Worm (Caenorhabditis elegans) whole organism, L4 larva: ENCODE data around the gene sri-47.
"Not testable (repeated sequence)": the region's sequence is repeated elsewhere in the genome, so short reads cannot be mapped to it uniquely, and the experiment has no call there.

Source experiments
- D1046.2 ChIP-seq: fragments of 200-800 bp; sonication (Bioruptor generic); IDR thresholded peaks from 2 replicates; pipeline ENCODE4 v1.3.6; 2022; ENCODE audit warnings: missing genetic modification characterization, missing compliant biosample characterization
- F37D6.2 ChIP-seq: sonication (generic microtip); optimal IDR thresholded peaks from 2 replicates; lab custom pipeline; 2016; ENCODE audit warnings: mild to moderate bottlenecking, missing genetic modification characterization, missing compliant biosample characterization
- F44E2.7 ChIP-seq: fragments of 200-800 bp; sonication (Bioruptor generic); IDR thresholded peaks from 2 replicates; pipeline ENCODE4 v2.1.2; 2022; ENCODE audit warnings: missing genetic modification characterization, missing compliant biosample characterization
- T20F7.1 ChIP-seq: fragments of 200-800 bp; sonication (Bioruptor generic); optimal IDR thresholded peaks from 2 replicates; lab custom pipeline; 2018; ENCODE audit warnings: mild to moderate bottlenecking, missing genetic modification characterization, missing compliant biosample characterization
- T26A8.4 ChIP-seq: fragments of 200-800 bp; sonication (Bioruptor generic); IDR thresholded peaks from 2 replicates; pipeline ENCODE4 v1.3.6; 2022; ENCODE audit warnings: missing genetic modification characterization, missing compliant biosample characterization
- Y48G9A.11 ChIP-seq: fragments of 200-800 bp; sonication (Bioruptor generic); IDR thresholded peaks from 2 replicates; pipeline ENCODE4 v1.3.6; 2022; ENCODE audit warnings: missing genetic modification reagents, missing genetic modification characterization, missing compliant biosample characterization
- Y75B8A.6 ChIP-seq: fragments of 200-800 bp; sonication (Bioruptor generic); IDR thresholded peaks from 2 replicates; pipeline ENCODE4 v1.3.6; 2022; ENCODE audit warnings: missing genetic modification reagents, missing genetic modification characterization, missing compliant biosample characterization
- ZK337.2 ChIP-seq: fragments of 200-800 bp; sonication (Bioruptor generic); IDR thresholded peaks from 2 replicates; pipeline ENCODE4 v1.3.6; 2022; ENCODE audit warnings: missing genetic modification reagents, missing genetic modification characterization, missing compliant biosample characterization
- aha-1 ChIP-seq: fragments of 150-350 bp; peaks from one replicate; lab custom pipeline; 2014; ENCODE audit warnings: missing biosample characterization, missing genetic modification characterization
- aly-2 ChIP-seq: sonication (generic microtip); optimal IDR thresholded peaks from 2 replicates; lab custom pipeline; 2018; ENCODE audit warnings: missing biosample characterization, missing genetic modification characterization
- ama-1 ChIP-seq: fragments of 150-350 bp; optimal IDR thresholded peaks from 2 replicates; lab custom pipeline; 2014; ENCODE audit warnings: inconsistent platforms, mixed read lengths
- arid-1 ChIP-seq: fragments of 200-800 bp; sonication (Bioruptor generic); conservative IDR thresholded peaks from 2 replicates; pipeline ENCODE4 v1.3.6; 2022; ENCODE audit warnings: missing genetic modification reagents, missing genetic modification characterization, missing compliant biosample characterization
- ceh-28 ChIP-seq: fragments of 150-350 bp; optimal IDR thresholded peaks from 2 replicates; lab custom pipeline; 2014; ENCODE audit warnings: missing biosample characterization, missing genetic modification reagents, missing genetic modification characterization
- ctbp-1 ChIP-seq: fragments of 200-800 bp; sonication (Bioruptor generic); IDR thresholded peaks from 2 replicates; pipeline ENCODE4 v1.3.6; 2022; ENCODE audit warnings: missing genetic modification reagents, missing genetic modification characterization, missing compliant biosample characterization
- daf-8 ChIP-seq: fragments of 200-800 bp; sonication (Bioruptor generic); IDR thresholded peaks from 2 replicates; pipeline ENCODE4 v1.3.6; 2022; ENCODE audit warnings: missing genetic modification characterization, missing compliant biosample characterization
- fkh-10 ChIP-seq: fragments of 150-350 bp; optimal IDR thresholded peaks from 2 replicates; lab custom pipeline; 2014; ENCODE audit warnings: missing biosample characterization, missing genetic modification reagents, missing genetic modification characterization
- hif-1 ChIP-seq, 2 experiments: sonication (generic microtip); optimal IDR thresholded peaks; 2 replicates each; lab custom pipeline; 2016 to 2017; ENCODE audit warnings: missing compliant biosample characterization in 2 of 2, missing genetic modification characterization in 2 of 2, missing genetic modification reagents in 2 of 2, missing genotype in 2 of 2, mild to moderate bottlenecking in 1 of 2
- hlh-11 ChIP-seq: fragments of 200-800 bp; sonication (Bioruptor generic); optimal IDR thresholded peaks from 2 replicates; lab custom pipeline; 2018; ENCODE audit warnings: mild to moderate bottlenecking, missing genetic modification characterization, missing compliant biosample characterization
- hmg-1.1 ChIP-seq: fragments of 200-800 bp; sonication (Bioruptor generic); IDR thresholded peaks from 2 replicates; pipeline ENCODE4 v1.3.6; 2022; ENCODE audit warnings: missing genetic modification reagents, missing genetic modification characterization, missing compliant biosample characterization
- lin-15B ChIP-seq: fragments of 150-350 bp; sonication (generic microtip); optimal IDR thresholded peaks from 3 replicates; lab custom pipeline; 2014; ENCODE audit warnings: missing biosample characterization, missing genetic modification characterization
- lin-38 ChIP-seq: fragments of 200-800 bp; sonication (Bioruptor generic); IDR thresholded peaks from 2 replicates; pipeline ENCODE4 v1.3.6; 2022; ENCODE audit warnings: missing genetic modification reagents, missing genetic modification characterization, missing compliant biosample characterization
- lsy-2 ChIP-seq, 2 experiments: fragments of 150-350 bp in 1 of 2; sonication (generic microtip) in 1 of 2; optimal IDR thresholded peaks; 2 replicates each; lab custom pipeline; 2014 to 2017; ENCODE audit warnings: missing biosample characterization in 2 of 2, missing genetic modification characterization in 2 of 2
- madf-5 ChIP-seq, 2 experiments: fragments of 200-800 bp; sonication (Bioruptor generic); IDR thresholded peaks; 2 replicates each; pipeline ENCODE4 v1.3.6; 2022; ENCODE audit warnings: missing compliant biosample characterization in 2 of 2, missing genetic modification characterization in 2 of 2
- nhr-111 ChIP-seq: fragments of 200-800 bp; sonication (Bioruptor generic); optimal IDR thresholded peaks from 2 replicates; lab custom pipeline; 2018; ENCODE audit warnings: mild to moderate bottlenecking, missing genetic modification characterization, missing compliant biosample characterization
- nhr-237 ChIP-seq: sonication (generic microtip); optimal IDR thresholded peaks from 2 replicates; lab custom pipeline; 2017; ENCODE audit warnings: missing biosample characterization, missing genetic modification characterization
- nhr-42 ChIP-seq: fragments of 200-800 bp; sonication (Bioruptor generic); IDR thresholded peaks from 2 replicates; pipeline ENCODE4 v1.3.6; 2022; ENCODE audit warnings: missing genetic modification characterization, missing compliant biosample characterization
- nhr-6 ChIP-seq: fragments of 150-350 bp; optimal IDR thresholded peaks from 2 replicates; lab custom pipeline; 2014; ENCODE audit warnings: missing biosample characterization, missing genetic modification characterization
- nhr-76 ChIP-seq: fragments of 150-350 bp; optimal IDR thresholded peaks from 2 replicates; lab custom pipeline; 2014; ENCODE audit warnings: missing biosample characterization, missing genetic modification characterization
- nhr-77 ChIP-seq: fragments of 150-350 bp; optimal IDR thresholded peaks from 2 replicates; lab custom pipeline; 2014; ENCODE audit warnings: missing biosample characterization, missing genetic modification characterization
- php-3 ChIP-seq: fragments of 200-800 bp; sonication (Bioruptor generic); IDR thresholded peaks from 2 replicates; pipeline ENCODE4 v1.3.6; 2022; ENCODE audit warnings: missing genetic modification reagents, missing genetic modification characterization, missing compliant biosample characterization
- rbr-2 ChIP-seq: sonication (generic microtip); optimal IDR thresholded peaks from 2 replicates; lab custom pipeline; 2016; ENCODE audit warnings: missing genotype, missing genetic modification characterization, missing compliant biosample characterization
- sdz-12 ChIP-seq: fragments of 200-800 bp; sonication (Bioruptor generic); optimal IDR thresholded peaks from 2 replicates; lab custom pipeline; 2018; ENCODE audit warnings: mild to moderate bottlenecking, missing genetic modification characterization, missing compliant biosample characterization
- set-16 ChIP-seq: fragments of 200-800 bp; sonication (Bioruptor generic); IDR thresholded peaks from 2 replicates; pipeline ENCODE4 v1.3.6; 2022; ENCODE audit warnings: missing genetic modification reagents, missing genetic modification characterization, missing compliant biosample characterization
- snpc-1.2 ChIP-seq: fragments of 200-800 bp; sonication (Bioruptor generic); IDR thresholded peaks from 2 replicates; pipeline ENCODE4 v1.3.6; 2022; ENCODE audit warnings: missing genetic modification reagents, missing genetic modification characterization, missing compliant biosample characterization
- spr-3 ChIP-seq: fragments of 200-800 bp; sonication (Bioruptor generic); optimal IDR thresholded peaks from 2 replicates; lab custom pipeline; 2018; ENCODE audit warnings: mild to moderate bottlenecking, missing genetic modification characterization, missing compliant biosample characterization
- unc-130 ChIP-seq: sonication (generic microtip); optimal IDR thresholded peaks from 2 replicates; lab custom pipeline; 2016; ENCODE audit warnings: missing genetic modification reagents, missing genetic modification characterization, missing compliant biosample characterization
- unc-62 ChIP-seq, 3 experiments: fragments of 150-350 bp in 1 of 3; sonication (generic microtip); optimal IDR thresholded peaks in 2 of 3; peaks in 1 of 3; 1 replicate in 1 of 3; 2 replicates in 2 of 3; lab custom pipeline; 2014 to 2017; ENCODE audit warnings: missing biosample characterization in 3 of 3, missing genetic modification characterization in 3 of 3, missing genetic modification reagents in 3 of 3, missing genotype in 1 of 3
- vab-7 ChIP-seq: fragments of 200-800 bp; sonication (Bioruptor generic); IDR thresholded peaks from 2 replicates; pipeline ENCODE4 v1.3.6; 2022; ENCODE audit warnings: missing genetic modification reagents, missing genetic modification characterization, missing compliant biosample characterization

The sri-47 gene

DNA sequence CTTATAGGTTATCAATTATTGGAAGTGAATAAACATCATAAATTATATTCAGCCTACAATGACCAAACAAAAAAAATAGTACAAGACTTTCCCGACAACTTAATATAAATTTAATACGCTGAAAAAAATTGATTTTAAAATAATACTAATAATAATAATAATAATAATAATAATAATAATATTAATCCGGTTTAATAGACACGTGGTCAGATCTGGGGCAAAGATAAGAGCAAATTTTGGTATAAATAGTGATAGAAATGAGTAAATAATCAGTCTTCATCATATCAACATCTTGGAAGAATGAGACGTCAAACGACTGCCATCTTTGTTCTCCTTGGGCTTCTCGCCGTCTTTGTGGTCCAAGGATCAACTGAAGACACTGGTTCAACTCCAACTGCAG is 40.1 kb upstream of the sri-47 start, which contains the start of gene msrp-5:
msrp-5 (plus strand) TSS at position 301 of the 400 bp plus-strand sequence.
- not testable (repeated sequence) for TF ChIP-seq php-3; nhr-111; vab-7 (GFP tag; lab: Robert Waterston, UW)

DNA sequence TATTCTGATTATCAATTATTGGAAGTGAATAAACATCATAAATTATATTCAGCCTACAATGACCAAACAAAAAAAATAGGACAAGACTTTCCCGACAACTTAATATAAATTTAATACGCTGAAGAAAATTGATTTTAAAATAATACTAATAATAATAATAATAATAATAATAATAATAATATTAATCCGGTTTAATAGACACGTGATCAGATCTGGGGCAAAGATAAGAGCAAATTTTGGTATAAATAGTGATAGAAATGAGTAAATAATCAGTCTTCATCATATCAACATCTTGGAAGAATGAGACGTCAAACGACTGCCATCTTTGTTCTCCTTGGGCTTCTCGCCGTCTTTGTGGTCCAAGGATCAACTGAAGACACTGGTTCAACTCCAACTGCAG is 37.6 kb upstream of the sri-47 start, which contains the start of gene msrp-6:
msrp-6 (plus strand) TSS at position 301 of the 400 bp plus-strand sequence.
- peak; percentile 25 for TF ChIP-seq aha-1 (tag; lab: Kevin White, UChicago)
- peak in 1 of 2 experiments; percentile 28 for TF ChIP-seq unc-62 (GFP tag; optimal IDR thresholded peaks at IDR 0.05 in 1 of 2; lab: Kevin White, UChicago)
- not testable (repeated sequence) for TF ChIP-seq unc-62 (tag; optimal IDR thresholded peaks at IDR 0.05; lab: Kevin White, UChicago)
- TF ChIP-seq, all 104 proteins: peak for 2; not testable (repeated sequence) for 102

DNA sequence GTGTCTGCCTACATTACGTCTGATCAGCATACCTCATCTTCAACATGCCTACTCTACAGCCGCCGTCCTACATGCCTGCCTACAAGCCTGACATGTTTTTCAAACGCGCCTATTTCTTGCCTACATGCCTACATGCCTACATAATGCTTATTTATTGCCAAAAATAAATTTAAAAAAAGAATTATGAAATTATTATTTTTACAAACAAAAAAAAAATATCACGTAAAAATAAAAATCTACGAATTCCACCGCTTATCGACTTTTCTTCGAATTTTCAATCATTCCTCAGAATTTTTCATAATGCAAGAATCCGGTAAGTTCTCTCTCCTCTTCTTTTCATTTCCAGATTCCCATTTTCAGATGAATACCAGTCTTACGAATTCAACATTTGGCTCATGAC is 34.2 kb upstream of the sri-47 start, which contains the start of gene D2062.5:
D2062.5 (plus strand) TSS at position 301 of the 400 bp plus-strand sequence.
- no peak for TF ChIP-seq D1046.2 (GFP tag; lab: Robert Waterston, UW)
- no peak for TF ChIP-seq rbr-2 (tag; lab: Kevin White, UChicago)
- no peak for TF ChIP-seq Y75B8A.6 (GFP tag; lab: Robert Waterston, UW)
- TF ChIP-seq ceh-28 (tag; lab: Kevin White, UChicago), result no peak
- no peak for TF ChIP-seq nhr-76 (tag; lab: Kevin White, UChicago)
- TF ChIP-seq nhr-6 (tag; lab: Kevin White, UChicago), result no peak
- TF ChIP-seq T26A8.4 (GFP tag; lab: Robert Waterston, UW), result no peak
- TF ChIP-seq lin-38 (GFP tag; lab: Robert Waterston, UW), result no peak
- TF ChIP-seq T20F7.1 (GFP tag; lab: Kevin White, UChicago), result no peak
- TF ChIP-seq hif-1 (tag; optimal IDR thresholded peaks at IDR 0.05; lab: Kevin White, UChicago), result no peak
- TF ChIP-seq ZK337.2 (GFP tag; lab: Robert Waterston, UW), result no peak
- no peak for TF ChIP-seq nhr-111
- no peak for TF ChIP-seq arid-1 (GFP tag; lab: Robert Waterston, UW)
- no peak for TF ChIP-seq daf-8 (GFP tag; lab: Robert Waterston, UW)
- no peak for TF ChIP-seq nhr-42 (GFP tag; lab: Robert Waterston, UW)
- TF ChIP-seq aly-2 (tag; lab: Kevin White, UChicago), result no peak
- no peak for TF ChIP-seq snpc-1.2 (GFP tag; lab: Robert Waterston, UW)
- no peak for TF ChIP-seq ctbp-1
- no peak for TF ChIP-seq ama-1 (lab: Kevin White, UChicago)

DNA sequence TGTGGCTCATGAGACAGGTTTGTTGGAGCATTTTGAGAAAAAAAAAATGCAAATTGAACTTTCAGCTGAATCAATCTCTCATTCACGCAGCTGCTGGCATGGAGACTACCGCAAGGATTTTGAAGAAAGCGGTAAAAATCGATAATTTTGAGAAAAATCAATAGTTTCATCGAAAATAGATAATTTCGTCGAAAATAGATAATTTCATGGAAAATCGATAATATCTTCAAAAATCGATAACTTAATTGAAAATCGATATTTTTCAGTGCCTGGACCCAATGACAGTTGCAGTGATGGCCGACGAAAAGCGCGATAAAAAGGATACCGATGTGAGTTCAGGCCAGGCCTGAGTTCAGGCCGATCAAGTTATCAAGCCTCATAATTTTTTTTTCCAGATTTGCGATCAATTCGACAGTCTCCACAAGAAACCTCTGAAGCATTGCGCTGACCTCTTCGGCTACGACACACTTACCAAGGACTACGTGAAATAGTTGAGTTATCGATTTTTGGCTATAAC is 33.7 kb upstream of the sri-47 start, which contains the start of gene D2062.4:
D2062.4 (plus strand) TSS at position 467 of the 517 bp plus-strand sequence.
- TF ChIP-seq ceh-28 (tag; lab: Kevin White, UChicago), result peak; percentile 61

DNA sequence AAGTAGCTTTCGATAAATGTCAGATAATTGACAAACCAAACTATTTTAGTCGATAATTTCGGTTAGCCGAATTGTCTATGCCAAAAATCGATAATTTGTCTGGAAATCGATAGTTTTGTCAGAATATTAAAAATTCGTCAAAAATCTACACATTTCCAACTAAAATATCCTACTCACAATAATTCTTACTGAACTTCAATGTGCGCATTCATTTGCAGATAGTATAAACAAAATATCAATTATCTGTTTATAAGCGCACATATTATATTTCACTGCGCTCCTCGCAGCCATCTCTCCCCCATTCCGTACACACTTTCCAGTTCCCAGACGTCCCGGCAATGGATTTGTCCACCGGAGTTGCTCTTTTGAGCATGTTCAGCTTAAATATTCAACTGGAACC is 31.9 kb upstream of the sri-47 start, which contains the start of gene lgc-28:
lgc-28 (plus strand) TSS at position 301 of the 400 bp plus-strand sequence.
- TF ChIP-seq nhr-77 (tag; lab: Kevin White, UChicago), result no peak
- TF ChIP-seq daf-8 (GFP tag; lab: Robert Waterston, UW), result no peak
- no peak for TF ChIP-seq hif-1 (tag; optimal IDR thresholded peaks at IDR 0.05; lab: Kevin White, UChicago)
- no peak for TF ChIP-seq fkh-10 (GFP tag; lab: Kevin White, UChicago)
- no peak for TF ChIP-seq unc-130
- no peak for TF ChIP-seq hlh-11 (tag; lab: Kevin White, UChicago)
- no peak for TF ChIP-seq Y48G9A.11 (GFP tag; lab: Robert Waterston, UW)
- no peak for TF ChIP-seq nhr-6 (tag; lab: Kevin White, UChicago)
- TF ChIP-seq hmg-1.1 (GFP tag; lab: Robert Waterston, UW), result no peak
- no peak for TF ChIP-seq lin-15B (tag; lab: Kevin White, UChicago)
- TF ChIP-seq spr-3 (GFP tag; lab: Kevin White, UChicago), result no peak
- TF ChIP-seq F37D6.2 (tag; lab: Kevin White, UChicago), result no peak
- TF ChIP-seq F44E2.7, result no peak
- TF ChIP-seq lsy-2 (tag; optimal IDR thresholded peaks at IDR 0.05; lab: Kevin White, UChicago), result no peak
- no peak for TF ChIP-seq madf-5 (GFP tag; IDR thresholded peaks at IDR 0.05; lab: Robert Waterston, UW)
- no peak for TF ChIP-seq set-16 (GFP tag; lab: Robert Waterston, UW)
- TF ChIP-seq nhr-237 (tag; lab: Kevin White, UChicago), result no peak
- TF ChIP-seq sdz-12 (GFP tag; lab: Kevin White, UChicago), result no peak
